Fruit fly (Drosophila melanogaster) whole organism, embryonic: ENCODE data around the gene y.

ENCODE experiments used
- CG1647 ChIP-seq: fragments of 200-800 bp; sonication (Bioruptor generic); optimal IDR thresholded peaks from 3 replicates; lab custom pipeline; 2016; ENCODE audit warnings: missing biosample characterization, missing genetic modification characterization
- CG32772 ChIP-seq: fragments of 200-800 bp; sonication (Bioruptor generic); IDR thresholded peaks from 2 replicates; pipeline ENCODE4 v1.3.6; 2022; ENCODE audit warnings: missing biosample characterization, missing genetic modification characterization
- Sry-β ChIP-seq: fragments of 200-800 bp; sonication (Bioruptor generic); optimal IDR thresholded peaks from 2 replicates; lab custom pipeline; 2018; ENCODE audit warnings: missing biosample characterization, mild to moderate bottlenecking, missing genetic modification characterization, moderate library complexity
- Vsx1 ChIP-seq: fragments of 200-800 bp; sonication (Bioruptor generic); optimal IDR thresholded peaks from 2 replicates; lab custom pipeline; 2017; ENCODE audit warnings: missing biosample characterization, mild to moderate bottlenecking, missing genetic modification characterization, missing genetic modification reagents
- hb ChIP-seq: fragments of 200-800 bp; sonication (Bioruptor generic); IDR thresholded peaks from 3 replicates; pipeline ENCODE4 v1.3.6; 2022; ENCODE audit warnings: missing biosample characterization, missing genetic modification characterization; ENCODE audit not compliant: partially characterized antibody

DNA sequence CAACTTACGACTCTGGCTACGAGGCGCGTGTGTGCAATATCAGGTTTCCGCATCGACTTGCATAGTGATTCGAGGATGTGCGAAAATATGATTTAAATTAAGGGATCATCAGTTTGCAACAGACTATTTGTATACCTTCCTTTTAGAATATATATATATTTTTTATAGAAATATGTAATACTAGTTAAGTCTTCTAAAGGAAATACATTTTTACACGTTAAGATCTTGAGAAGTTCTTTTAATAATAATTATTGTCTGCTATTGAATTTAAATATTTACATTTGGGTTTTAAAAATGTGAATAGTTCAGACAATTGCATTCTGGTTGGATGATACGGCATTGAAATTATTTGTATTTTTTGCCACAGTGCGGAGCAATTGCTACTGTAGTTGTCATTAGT is 10.5 kb downstream of the y start:
- TF ChIP-seq CG32772 (no peak), Sry-β (no peak), CG1647 (GFP tag; lab: Kevin White, UChicago) (no peak), Vsx1 (no peak), hb (GFP tag; lab: Robert Waterston, UW) (no peak)
